Fruit fly (Drosophila melanogaster) whole organism, embryonic: ENCODE measurements around the gene CG11396.
A peak's percentile ranks its signal among the peaks of the same experiment; 100 is the strongest.

Experiments used
- CG10267 ChIP-seq: fragments of 200-800 bp; sonication (Bioruptor generic); optimal IDR thresholded peaks from 2 replicates; lab custom pipeline; 2018; ENCODE audit warnings: missing biosample characterization, mild to moderate bottlenecking, missing genetic modification characterization, moderate library complexity
- CG11696 ChIP-seq: fragments of 200-800 bp; sonication (Bioruptor generic); IDR thresholded peaks from 2 replicates; pipeline ENCODE4 v1.3.6; 2022; ENCODE audit warnings: missing biosample characterization, missing genetic modification characterization
- CG14441 ChIP-seq: fragments of 200-800 bp; sonication (Bioruptor generic); IDR thresholded peaks from 2 replicates; pipeline ENCODE4 v1.3.6; 2022; ENCODE audit warnings: missing biosample characterization, missing genetic modification characterization
- CG14965 ChIP-seq: fragments of 200-800 bp; sonication (Bioruptor generic); optimal IDR thresholded peaks from 2 replicates; lab custom pipeline; 2016; ENCODE audit warnings: missing biosample characterization, missing genetic modification characterization, borderline replicate concordance
- CG15514 ChIP-seq: fragments of 200-800 bp; sonication (Bioruptor generic); optimal IDR thresholded peaks from 3 replicates; lab custom pipeline; 2017; ENCODE audit warnings: missing biosample characterization, missing genetic modification characterization, mild to moderate bottlenecking, moderate library complexity, missing genetic modification reagents
- CG17186 ChIP-seq: fragments of 200-800 bp; sonication (Bioruptor generic); optimal IDR thresholded peaks from 3 replicates; lab custom pipeline; 2017; ENCODE audit warnings: missing biosample characterization, missing genetic modification reagents, missing genetic modification characterization
- CG18476 ChIP-seq: fragments of 200-800 bp; sonication (Bioruptor generic); optimal IDR thresholded peaks from 2 replicates; lab custom pipeline; 2016; ENCODE audit warnings: missing biosample characterization, mild to moderate bottlenecking, missing genetic modification characterization
- CG2116 ChIP-seq: fragments of 200-800 bp; sonication (Bioruptor generic); optimal IDR thresholded peaks from 3 replicates; lab custom pipeline; 2018; ENCODE audit warnings: missing biosample characterization, mild to moderate bottlenecking, missing genetic modification characterization
- CG33557 ChIP-seq: fragments of 200-800 bp; sonication (Bioruptor generic); optimal IDR thresholded peaks from 2 replicates; lab custom pipeline; 2019; ENCODE audit warnings: missing biosample characterization, mild to moderate bottlenecking, missing genetic modification characterization, moderate library complexity
- CG34422 ChIP-seq: fragments of 200-800 bp; sonication (Bioruptor generic); IDR thresholded peaks from 3 replicates; pipeline ENCODE4 v1.3.6; 2022; ENCODE audit warnings: missing biosample characterization, missing genetic modification characterization
- CG4820 ChIP-seq: fragments of 200-800 bp; sonication (Bioruptor generic); optimal IDR thresholded peaks from 3 replicates; lab custom pipeline; 2016; ENCODE audit warnings: missing biosample characterization, missing genetic modification characterization
- CG5245 ChIP-seq: fragments of 200-800 bp; sonication (Bioruptor generic); optimal IDR thresholded peaks from 3 replicates; lab custom pipeline; 2016; ENCODE audit warnings: missing biosample characterization, missing genetic modification characterization
- CG6791 ChIP-seq: fragments of 200-800 bp; sonication (Bioruptor generic); IDR thresholded peaks from 3 replicates; pipeline ENCODE4 v1.3.6; 2022; ENCODE audit warnings: missing biosample characterization, missing genetic modification characterization; ENCODE audit not compliant: partially characterized antibody
- CG8290 ChIP-seq, 3 experiments: fragments of 200-800 bp; sonication (Bioruptor generic); optimal IDR thresholded peaks; 2 replicates each; lab custom pipeline; 2016 to 2019; ENCODE audit warnings: missing biosample characterization in 3 of 3, missing genetic modification characterization in 3 of 3, mild to moderate bottlenecking in 2 of 3, moderate library complexity in 1 of 3
- CG9727 ChIP-seq: fragments of 200-800 bp; sonication (Bioruptor generic); optimal IDR thresholded peaks from 3 replicates; lab custom pipeline; 2017; ENCODE audit warnings: missing biosample characterization, mild to moderate bottlenecking, missing genetic modification characterization
- CG9932 ChIP-seq: fragments of 200-800 bp; sonication (Bioruptor generic); IDR thresholded peaks from 2 replicates; pipeline ENCODE4 v1.3.6; 2022; ENCODE audit warnings: missing biosample characterization, missing genetic modification characterization
- CoRest ChIP-seq: fragments of 200-800 bp; sonication (Bioruptor generic); optimal IDR thresholded peaks from 3 replicates; lab custom pipeline; 2018; ENCODE audit warnings: missing biosample characterization, mild to moderate bottlenecking, missing genetic modification characterization, moderate library complexity
- Dll ChIP-seq: fragments of 200-800 bp; sonication (Bioruptor generic); IDR thresholded peaks from 4 replicates; pipeline ENCODE4 v1.3.6; 2022; ENCODE audit warnings: missing biosample characterization, missing genetic modification characterization; ENCODE audit not compliant: partially characterized antibody
- Ets65A ChIP-seq: fragments of 200-800 bp; sonication (Bioruptor generic); peaks from one replicate; lab custom pipeline; 2016; ENCODE audit warnings: missing biosample characterization, missing genetic modification characterization
- Fer2 ChIP-seq: fragments of 200-800 bp; sonication (Bioruptor generic); optimal IDR thresholded peaks from 2 replicates; lab custom pipeline; 2018; ENCODE audit warnings: missing biosample characterization, mild to moderate bottlenecking, missing genetic modification characterization, moderate library complexity
- HLH4C ChIP-seq: fragments of 200-800 bp; sonication (Bioruptor generic); IDR thresholded peaks from 3 replicates; pipeline ENCODE4 v1.3.6; 2022; ENCODE audit warnings: missing biosample characterization, missing genetic modification characterization; ENCODE audit not compliant: partially characterized antibody
- HLHmδ ChIP-seq: fragments of 200-800 bp; sonication (Bioruptor generic); optimal IDR thresholded peaks from 2 replicates; lab custom pipeline; 2018; ENCODE audit warnings: missing biosample characterization, mild to moderate bottlenecking, missing genetic modification characterization, moderate library complexity
- Hr39 ChIP-seq: fragments of >200 bp; optimal IDR thresholded peaks from 2 replicates; lab custom pipeline; 2017
- Med ChIP-seq: fragments of 200-800 bp; sonication (Bioruptor generic); peaks from one replicate; lab custom pipeline; 2016; ENCODE audit warnings: missing biosample characterization, missing genetic modification characterization, mild to moderate bottlenecking, inconsistent platforms, moderate library complexity
- Nf-YB ChIP-seq: fragments of 200-800 bp; sonication (Bioruptor generic); optimal IDR thresholded peaks from 3 replicates; lab custom pipeline; 2019; ENCODE audit warnings: missing biosample characterization, mild to moderate bottlenecking, missing genetic modification characterization, moderate library complexity
- PHDP ChIP-seq: fragments of 200-800 bp; sonication (Bioruptor generic); optimal IDR thresholded peaks from 3 replicates; lab custom pipeline; 2018; ENCODE audit warnings: missing biosample characterization, mild to moderate bottlenecking, missing genetic modification characterization, moderate library complexity
- Six4 ChIP-seq: fragments of 200-800 bp; sonication (Bioruptor generic); optimal IDR thresholded peaks from 2 replicates; lab custom pipeline; 2016; ENCODE audit warnings: missing biosample characterization, missing genetic modification characterization
- TFAM ChIP-seq: fragments of 200-800 bp; sonication (Bioruptor generic); optimal IDR thresholded peaks from 2 replicates; lab custom pipeline; 2017; ENCODE audit warnings: missing biosample characterization, missing genetic modification characterization, inconsistent platforms
- Taf1 ChIP-seq: fragments of 200-800 bp; sonication (Bioruptor generic); IDR thresholded peaks from 2 replicates; pipeline ENCODE4 v1.3.6; 2022; ENCODE audit warnings: missing biosample characterization, missing genetic modification characterization
- Xrp1 ChIP-seq: fragments of 200-800 bp; sonication (Bioruptor generic); IDR thresholded peaks from 2 replicates; pipeline ENCODE4 v1.3.6; 2022; ENCODE audit warnings: missing biosample characterization, missing genetic modification characterization
- ac ChIP-seq: fragments of 200-800 bp; sonication (Bioruptor generic); optimal IDR thresholded peaks from 3 replicates; lab custom pipeline; 2017; ENCODE audit warnings: missing biosample characterization, mild to moderate bottlenecking, missing genetic modification characterization
- aop ChIP-seq: fragments of 200-800 bp; sonication (Bioruptor generic); IDR thresholded peaks from 2 replicates; pipeline ENCODE4 v1.3.6; 2022; ENCODE audit warnings: missing biosample characterization, missing genetic modification characterization
- ci ChIP-seq: fragments of 200-800 bp; sonication (Bioruptor generic); IDR thresholded peaks from 3 replicates; pipeline ENCODE4 v1.3.6; 2022; ENCODE audit warnings: missing biosample characterization, missing genetic modification characterization
- corto ChIP-seq: fragments of 200-800 bp; sonication (Bioruptor generic); optimal IDR thresholded peaks from 2 replicates; lab custom pipeline; 2016; ENCODE audit warnings: missing biosample characterization, mild to moderate bottlenecking, missing genetic modification characterization, moderate library complexity
- croc ChIP-seq: fragments of 200-800 bp; sonication (Bioruptor generic); conservative IDR thresholded peaks from 3 replicates; pipeline ENCODE4 v1.3.6; 2022; ENCODE audit warnings: missing biosample characterization, missing genetic modification characterization
- crol ChIP-seq: fragments of 200-800 bp; sonication (Bioruptor generic); IDR thresholded peaks from 2 replicates; pipeline ENCODE4 v1.3.6; 2022; ENCODE audit warnings: missing biosample characterization, missing genetic modification characterization
- dmrt11E ChIP-seq: fragments of 200-800 bp; sonication (Bioruptor generic); optimal IDR thresholded peaks from 3 replicates; lab custom pipeline; 2018; ENCODE audit warnings: missing biosample characterization, mild to moderate bottlenecking, missing genetic modification characterization, moderate library complexity
- ewg ChIP-seq: fragments of 200-800 bp; sonication (Bioruptor generic); optimal IDR thresholded peaks from 3 replicates; lab custom pipeline; 2017; ENCODE audit warnings: mild to moderate bottlenecking, missing biosample characterization, missing genetic modification reagents, missing genetic modification characterization
- gcm ChIP-seq: fragments of 200-800 bp; sonication (Bioruptor generic); optimal IDR thresholded peaks from 2 replicates; lab custom pipeline; 2019; ENCODE audit warnings: missing biosample characterization, mild to moderate bottlenecking, missing genetic modification characterization, moderate library complexity
- kah ChIP-seq: fragments of 200-800 bp; sonication (Bioruptor generic); optimal IDR thresholded peaks from 2 replicates; lab custom pipeline; 2018; ENCODE audit warnings: missing biosample characterization, mild to moderate bottlenecking, missing genetic modification characterization
- nom ChIP-seq: fragments of 200-800 bp; sonication (Bioruptor generic); optimal IDR thresholded peaks from 2 replicates; lab custom pipeline; 2017; ENCODE audit warnings: missing biosample characterization, missing genetic modification characterization, mild to moderate bottlenecking, moderate library complexity, missing genetic modification reagents
- pan ChIP-seq, 4 experiments: fragments of >200 bp in 3 of 4; fragments of 200-800 bp in 1 of 4; sonication (Bioruptor generic) in 1 of 4; optimal IDR thresholded peaks in 3 of 4; IDR thresholded peaks in 1 of 4; 2 replicates each; pipeline versions ENCODE4 v1.3.6 to Lab custom; 2017 to 2022; ENCODE audit warnings: missing biosample characterization in 2 of 4, missing genetic modification characterization in 2 of 4, mixed read lengths in 1 of 4
- pfk ChIP-seq: fragments of 200-800 bp; sonication (Bioruptor generic); optimal IDR thresholded peaks from 2 replicates; lab custom pipeline; 2018; ENCODE audit warnings: missing biosample characterization, mild to moderate bottlenecking, missing genetic modification characterization, moderate library complexity
- twi ChIP-seq: fragments of 200-800 bp; optimal IDR thresholded peaks from 2 replicates; lab custom pipeline; 2019; ENCODE audit warnings: missing biosample characterization, mild to moderate bottlenecking, missing genetic modification characterization, moderate library complexity
- wek ChIP-seq: fragments of 200-800 bp; sonication (Bioruptor generic); optimal IDR thresholded peaks from 3 replicates; lab custom pipeline; 2018; ENCODE audit warnings: missing biosample characterization, mild to moderate bottlenecking, missing genetic modification characterization, moderate library complexity

The CG11396 gene

DNA sequence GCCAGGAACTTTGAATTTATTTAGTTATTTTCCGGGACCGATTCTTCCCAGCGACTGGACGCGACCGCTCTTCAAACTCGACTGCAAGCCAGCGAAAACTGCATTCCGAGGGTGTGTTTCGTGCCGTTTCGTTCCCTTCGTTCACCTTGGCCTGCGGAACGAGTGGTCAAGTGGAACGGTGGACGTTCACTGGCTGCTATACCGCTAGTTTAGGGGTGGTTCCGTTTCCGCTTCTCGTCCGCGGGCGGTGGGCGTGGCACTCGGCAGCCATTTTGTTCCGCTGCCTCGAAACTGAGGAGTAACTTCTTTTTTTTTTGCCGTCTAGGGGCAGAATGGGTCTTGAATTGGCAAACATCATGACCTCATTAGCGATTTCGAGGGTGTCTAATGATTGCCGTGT, 4.8 kb upstream of the CG11396 start, which contains the start of gene Six4 (continued):
- TF ChIP-seq pan (optimal IDR thresholded peaks at IDR 0.05; lab: Kevin White, UChicago) (no peak), pan (GFP tag; optimal IDR thresholded peaks at IDR 0.05 in 1 of 2, IDR thresholded peaks at IDR 0.05 in 1 of 2) (no peak), Nf-YB (peak; percentile 95), dmrt11E (tag; lab: Kevin White, UChicago) (peak; percentile 20), CG8290 (GFP tag; optimal IDR thresholded peaks at IDR 0.05; lab: Kevin White, UChicago) (peak; percentile 28), CG8290 (tag; optimal IDR thresholded peaks at IDR 0.05; lab: Kevin White, UChicago) (peak in 1 of 2 experiments; percentile 92), CG33557 (GFP tag; lab: Kevin White, UChicago) (peak; percentile 63), CG9727 (peak; percentile 17), twi (tag; lab: Kevin White, UChicago) (peak; percentile 18), ac (peak; percentile 34), CG10267 (tag; lab: Kevin White, UChicago) (peak; percentile 12), CG18476 (no peak), wek (GFP tag; lab: Kevin White, UChicago) (peak; percentile 53)

DNA sequence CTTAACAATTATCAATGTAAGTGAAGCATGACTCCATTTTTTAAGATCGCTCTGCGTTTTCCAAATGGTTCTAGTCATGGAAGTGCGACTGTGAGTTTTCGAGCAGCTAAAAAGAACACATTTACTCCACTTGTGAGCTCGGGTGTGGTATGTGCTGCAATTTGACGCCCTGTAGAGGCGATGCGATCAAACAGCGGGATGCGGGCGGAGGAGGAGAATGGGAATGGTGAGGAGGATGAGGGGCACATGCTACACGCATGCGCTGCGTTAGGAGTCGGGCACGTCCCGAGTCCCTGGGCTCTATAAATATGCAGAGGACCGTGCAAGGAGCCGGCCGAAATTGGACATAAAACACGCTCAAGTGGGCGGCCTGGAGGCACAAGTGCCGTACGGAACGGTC, 1.4 kb upstream of the CG11396 start:
- TF ChIP-seq ewg (GFP tag; lab: Kevin White, UChicago) (peak; percentile 46), CG2116 (GFP tag; lab: Kevin White, UChicago) (no peak), CG9727 (no peak), CG4820 (GFP tag; lab: Kevin White, UChicago) (no peak), pfk (GFP tag; lab: Kevin White, UChicago) (peak; percentile 3), aop (GFP tag; lab: Robert Waterston, UW) (no peak), Fer2 (tag; lab: Kevin White, UChicago) (no peak), HLH4C (GFP tag; lab: Robert Waterston, UW) (0 out of 3 replicates have a peak, but pooled peaks have one; percentile 30), Med (peak; percentile 35), Dll (GFP tag; lab: Robert Waterston, UW) (0 out of 4 replicates have a peak, but pooled peaks have one; percentile 25), CG5245 (GFP tag; lab: Kevin White, UChicago) (no peak), CG11696 (GFP tag; lab: Robert Waterston, UW) (0 out of 2 replicates have a peak, but pooled peaks have one; percentile 23), Six4 (peak; percentile 23), kah (GFP tag; lab: Kevin White, UChicago) (no peak), gcm (GFP tag; lab: Kevin White, UChicago) (peak; percentile 75), Ets65A (GFP tag; lab: Kevin White, UChicago) (peak; percentile 30), ci (0 out of 3 replicates have a peak, but pooled peaks have one; percentile 24), HLHmδ (GFP tag; lab: Kevin White, UChicago) (peak; percentile 52), crol (peak; percentile 91), twi (tag; lab: Kevin White, UChicago) (peak; percentile 99)
- TF ChIP-seq, all 482 proteins: peak for 13

DNA sequence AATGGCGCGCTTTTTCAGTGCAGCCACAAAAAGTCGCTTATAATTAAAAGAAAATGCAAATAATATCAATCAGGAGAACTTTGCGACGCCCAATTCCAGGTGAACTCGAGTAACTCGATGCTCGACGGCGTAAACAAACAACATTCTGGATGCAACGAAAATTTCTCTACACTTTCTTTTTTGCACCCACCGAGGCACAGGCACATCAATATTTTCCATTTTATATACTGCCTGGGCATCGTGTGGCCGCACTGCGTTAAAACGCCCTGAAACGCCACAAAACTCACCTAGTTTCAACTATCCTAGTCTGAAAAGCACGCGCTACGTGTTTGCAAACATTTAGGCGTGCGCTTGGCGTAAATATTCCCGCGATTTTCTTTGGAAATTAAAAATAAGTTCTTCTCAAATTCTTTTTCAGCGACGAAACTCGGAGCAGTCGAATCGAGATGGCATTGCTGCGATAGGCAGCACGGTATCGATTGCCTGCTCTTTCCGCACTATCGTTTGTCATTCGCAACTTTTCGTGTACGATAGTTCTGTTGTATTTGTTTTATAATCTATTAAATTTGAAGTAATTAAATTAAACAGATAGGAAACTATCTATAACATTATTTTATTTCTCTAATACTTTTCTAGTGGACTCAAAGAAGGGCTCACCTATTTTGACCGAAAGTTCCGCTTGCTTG, 2.1 kb downstream of the CG11396 start, which contains the start of gene Pcif1:
TSS of gene Pcif1 (minus strand) at position 456 of the 686 bp plus-strand sequence.
- peak; percentile 28; the same call in 1 of the 2 replicates for TF ChIP-seq CG14441 (GFP tag; lab: Robert Waterston, UW)
- TF ChIP-seq corto (GFP tag; lab: Kevin White, UChicago) = peak; percentile 73
- no peak for TF ChIP-seq TFAM (GFP tag; lab: Kevin White, UChicago)
- TF ChIP-seq croc (GFP tag; lab: Robert Waterston, UW) = no peak
- TF ChIP-seq Taf1 (GFP tag; lab: Robert Waterston, UW) = no peak
- TF ChIP-seq CG17186 (GFP tag; lab: Kevin White, UChicago) = peak; percentile 72
- TF ChIP-seq CG9932 = peak; percentile 80
- TF ChIP-seq CG15514 (GFP tag; lab: Kevin White, UChicago) = peak; percentile 75
- peak; percentile 39 for TF ChIP-seq nom (GFP tag; lab: Kevin White, UChicago)
- TF ChIP-seq dmrt11E (tag; lab: Kevin White, UChicago) = no peak
- no peak for TF ChIP-seq Hr39 (lab: Kevin White, UChicago)
- peak; percentile 56; the same call in 2 of the 3 replicates for TF ChIP-seq CG34422
- peak; percentile 18 for TF ChIP-seq CoRest (tag; lab: Kevin White, UChicago)
- no peak for TF ChIP-seq PHDP (tag; lab: Kevin White, UChicago)
- TF ChIP-seq CG14965 (GFP tag; lab: Kevin White, UChicago) = no peak
- TF ChIP-seq Xrp1 (GFP tag; lab: Robert Waterston, UW) = peak; percentile 18; the same call in 1 of the 2 replicates
- peak; percentile 100 for TF ChIP-seq CG6791
